Worm (Caenorhabditis elegans) whole organism, late embryonic: ENCODE data around the gene C25E10.12.

ENCODE experiments used
- ama-1 ChIP-seq: fragments of 150-350 bp; optimal IDR thresholded peaks from 2 replicates; lab custom pipeline; 2014
- ets-4 ChIP-seq: sonication (generic microtip); optimal IDR thresholded peaks from 2 replicates; lab custom pipeline; 2016; ENCODE audit warnings: missing genetic modification characterization, missing compliant biosample characterization
- fax-1 ChIP-seq: sonication (generic microtip); optimal IDR thresholded peaks from 2 replicates; lab custom pipeline; 2016; ENCODE audit warnings: missing genotype, missing genetic modification characterization, missing compliant biosample characterization
- hlh-13 ChIP-seq: fragments of 200-800 bp; sonication (Bioruptor generic); optimal IDR thresholded peaks from 2 replicates; lab custom pipeline; 2018; ENCODE audit warnings: mild to moderate bottlenecking, missing genetic modification characterization, missing compliant biosample characterization
- mec-3 ChIP-seq: sonication (generic microtip); optimal IDR thresholded peaks from 2 replicates; lab custom pipeline; 2016; ENCODE audit warnings: borderline replicate concordance, missing genetic modification characterization, missing compliant biosample characterization
- nhr-11 ChIP-seq: fragments of 150-350 bp; optimal IDR thresholded peaks from 2 replicates; lab custom pipeline; 2014; ENCODE audit warnings: missing biosample characterization, missing genetic modification characterization
- pag-3 ChIP-seq: sonication (generic microtip); optimal IDR thresholded peaks from 2 replicates; lab custom pipeline; 2016; ENCODE audit warnings: missing compliant biosample characterization, missing genetic modification characterization, borderline replicate concordance
- pax-1 ChIP-seq: fragments of 150-350 bp; optimal IDR thresholded peaks from 2 replicates; lab custom pipeline; 2014; ENCODE audit warnings: missing biosample characterization, missing genetic modification characterization
- pqm-1 ChIP-seq: sonication (generic microtip); optimal IDR thresholded peaks from 2 replicates; lab custom pipeline; 2016; ENCODE audit warnings: missing genetic modification characterization, missing compliant biosample characterization
- rnt-1 ChIP-seq: sonication (generic microtip); optimal IDR thresholded peaks from 2 replicates; lab custom pipeline; 2016; ENCODE audit warnings: missing genetic modification characterization, missing compliant biosample characterization

- TF ChIP-seq hlh-13 (GFP tag; lab: Kevin White, UChicago) (no peak), pqm-1 (tag; lab: Kevin White, UChicago) (no peak), pag-3 (tag; lab: Kevin White, UChicago) (no peak), rnt-1 (tag; lab: Kevin White, UChicago) (no peak), ets-4 (tag; lab: Kevin White, UChicago) (no peak), fax-1 (no peak), nhr-11 (no peak), ama-1 (lab: Kevin White, UChicago) (no peak), mec-3 (tag; lab: Kevin White, UChicago) (no peak), pax-1 (no peak)
These were observed 23.6 kb upstream of the C25E10.12 start for ce11 chrV:9085845-9086244.
